Fruit fly (Drosophila melanogaster) whole organism, adult: Measurements from ENCODE around the gene CG32987.
A peak's percentile ranks its signal among the peaks of the same experiment; 100 is the strongest.

Source experiments
- CG11617 ChIP-seq: fragments of 200-800 bp; sonication (Bioruptor generic); optimal IDR thresholded peaks from 2 replicates; lab custom pipeline; 2017; ENCODE audit warnings: mild to moderate bottlenecking, missing biosample characterization, missing genetic modification reagents, missing genetic modification characterization
- CG12768 ChIP-seq: fragments of 200-800 bp; sonication (Bioruptor generic); optimal IDR thresholded peaks from 2 replicates; lab custom pipeline; 2017; ENCODE audit warnings: missing biosample characterization, missing genetic modification characterization, mild to moderate bottlenecking, moderate library complexity, missing genetic modification reagents
- CG14711 ChIP-seq: fragments of 200-800 bp; sonication (Bioruptor generic); optimal IDR thresholded peaks from 2 replicates; lab custom pipeline; 2018; ENCODE audit warnings: missing biosample characterization, mild to moderate bottlenecking, missing genetic modification characterization, moderate library complexity
- CG1620 ChIP-seq: fragments of 200-800 bp; sonication (Bioruptor generic); optimal IDR thresholded peaks from 2 replicates; lab custom pipeline; 2016; ENCODE audit warnings: missing biosample characterization, missing genetic modification characterization
- CG33017 ChIP-seq: fragments of 200-800 bp; sonication (Bioruptor generic); optimal IDR thresholded peaks from 2 replicates; lab custom pipeline; 2018; ENCODE audit warnings: missing biosample characterization, mild to moderate bottlenecking, missing genetic modification characterization, moderate library complexity
- CG5204 ChIP-seq: fragments of 200-800 bp; sonication (Bioruptor generic); optimal IDR thresholded peaks from 2 replicates; lab custom pipeline; 2016; ENCODE audit warnings: missing biosample characterization, missing genetic modification characterization
- CG7045 ChIP-seq: fragments of 200-800 bp; sonication (Bioruptor generic); optimal IDR thresholded peaks from 2 replicates; lab custom pipeline; 2017; ENCODE audit warnings: missing biosample characterization, mild to moderate bottlenecking, missing genetic modification characterization
- CG7101 ChIP-seq: fragments of 200-800 bp; sonication (Bioruptor generic); optimal IDR thresholded peaks from 2 replicates; lab custom pipeline; 2018; ENCODE audit warnings: missing biosample characterization, mild to moderate bottlenecking, missing genetic modification characterization, moderate library complexity
- Clk ChIP-seq: fragments of 200-800 bp; sonication (Bioruptor generic); optimal IDR thresholded peaks from 2 replicates; lab custom pipeline; 2017; ENCODE audit warnings: missing biosample characterization, missing genetic modification characterization
- Crg-1 ChIP-seq: fragments of 200-800 bp; sonication (Bioruptor generic); optimal IDR thresholded peaks from 2 replicates; lab custom pipeline; 2016; ENCODE audit warnings: missing biosample characterization, missing genetic modification characterization
- Hr96 ChIP-seq: fragments of 200-800 bp; sonication (Bioruptor generic); optimal IDR thresholded peaks from 2 replicates; lab custom pipeline; 2016; ENCODE audit warnings: missing biosample characterization, missing genetic modification characterization
- Mnt ChIP-seq: fragments of 200-800 bp; sonication (Bioruptor generic); optimal IDR thresholded peaks from 2 replicates; lab custom pipeline; 2016; ENCODE audit warnings: missing biosample characterization, mild to moderate bottlenecking, missing genetic modification characterization
- bab1 ChIP-seq: fragments of 200-800 bp; sonication (Bioruptor generic); optimal IDR thresholded peaks from 3 replicates; lab custom pipeline; 2019; ENCODE audit warnings: missing biosample characterization, mild to moderate bottlenecking, missing genetic modification characterization, moderate library complexity
- cic ChIP-seq: fragments of 200-800 bp; sonication (Bioruptor generic); optimal IDR thresholded peaks from 2 replicates; lab custom pipeline; 2017; ENCODE audit warnings: missing biosample characterization, mild to moderate bottlenecking, missing genetic modification characterization, moderate library complexity
- cnc ChIP-seq, 2 experiments: fragments of >200 bp; optimal IDR thresholded peaks; 2 replicates each; lab custom pipeline; 2017
- kay ChIP-seq: fragments of 200-800 bp; sonication (Bioruptor generic); peaks from one replicate; lab custom pipeline; 2016; ENCODE audit warnings: missing biosample characterization, missing genetic modification characterization, borderline replicate concordance
- ovo ChIP-seq: fragments of 200-800 bp; sonication (Bioruptor generic); optimal IDR thresholded peaks from 2 replicates; lab custom pipeline; 2016; ENCODE audit warnings: missing biosample characterization, missing genetic modification characterization
- pad ChIP-seq: fragments of 200-800 bp; sonication (Bioruptor generic); optimal IDR thresholded peaks from 3 replicates; lab custom pipeline; 2017; ENCODE audit warnings: missing biosample characterization, missing genetic modification characterization, mild to moderate bottlenecking, moderate library complexity, missing genetic modification reagents
- tj ChIP-seq: fragments of 200-800 bp; sonication (Bioruptor generic); optimal IDR thresholded peaks from 3 replicates; lab custom pipeline; 2017; ENCODE audit warnings: missing biosample characterization, mild to moderate bottlenecking, missing genetic modification characterization, moderate library complexity
- toe ChIP-seq: fragments of 200-800 bp; sonication (Bioruptor generic); optimal IDR thresholded peaks from 2 replicates; lab custom pipeline; 2016; ENCODE audit warnings: missing biosample characterization, missing genetic modification characterization

The CG32987 gene

DNA sequence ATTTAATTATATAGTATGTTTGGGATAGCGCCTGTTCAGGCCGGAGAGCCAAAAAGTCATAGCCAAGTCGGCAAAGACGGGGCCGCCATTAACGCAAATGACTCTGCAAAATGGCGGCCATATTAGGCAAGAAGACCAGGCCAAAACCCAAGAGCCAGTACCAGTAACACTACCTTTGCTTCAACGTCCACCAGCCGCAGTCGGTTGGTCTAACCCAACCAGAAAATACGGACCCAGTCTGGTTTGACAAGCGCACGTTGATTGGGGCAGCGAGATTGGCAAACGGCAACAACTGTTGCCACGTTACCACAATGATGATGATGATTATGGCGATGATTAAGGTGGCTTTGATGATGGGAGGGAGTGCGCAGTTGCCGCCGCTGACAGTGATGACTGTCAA is 17.5 kb downstream of the CG32987 start:
- TF ChIP-seq bab1 (GFP tag; lab: Kevin White, UChicago) (no peak), toe (GFP tag; lab: Kevin White, UChicago) (no peak), CG7101 (tag; lab: Kevin White, UChicago) (no peak), CG33017 (tag; lab: Kevin White, UChicago) (no peak), pad (GFP tag; lab: Kevin White, UChicago) (no peak), ovo (GFP tag; lab: Kevin White, UChicago) (no peak), cic (GFP tag; lab: Kevin White, UChicago) (no peak), CG12768 (no peak), CG14711 (tag; lab: Kevin White, UChicago) (no peak), Crg-1 (GFP tag; lab: Kevin White, UChicago) (no peak), kay (no peak), CG7045 (GFP tag; lab: Kevin White, UChicago) (no peak), cnc (optimal IDR thresholded peaks at IDR 0.05; lab: Kevin White, UChicago) (no peak), CG5204 (GFP tag; lab: Kevin White, UChicago) (no peak), Clk (no peak), tj (no peak), Mnt (GFP tag; lab: Kevin White, UChicago) (no peak)

- no peak for TF ChIP-seq CG33017 (tag; lab: Kevin White, UChicago)
- TF ChIP-seq toe (GFP tag; lab: Kevin White, UChicago) = no peak
- no peak for TF ChIP-seq CG12768
These were observed 20.5 kb downstream of the CG32987 start for dm6 chr2L:8884102-8884501.

- no peak for TF ChIP-seq CG7101 (tag; lab: Kevin White, UChicago)
- no peak for TF ChIP-seq cnc (optimal IDR thresholded peaks at IDR 0.05; lab: Kevin White, UChicago)
- no peak for TF ChIP-seq bab1 (GFP tag; lab: Kevin White, UChicago)
- TF ChIP-seq CG1620 (GFP tag; lab: Kevin White, UChicago) = no peak
- TF ChIP-seq CG33017 (tag; lab: Kevin White, UChicago) = no peak
- no peak for TF ChIP-seq CG12768
- no peak for TF ChIP-seq CG5204 (GFP tag; lab: Kevin White, UChicago)
- TF ChIP-seq Mnt (GFP tag; lab: Kevin White, UChicago) = no peak
- no peak for TF ChIP-seq Crg-1 (GFP tag; lab: Kevin White, UChicago)
- no peak for TF ChIP-seq cic (GFP tag; lab: Kevin White, UChicago)
These were observed 24.6 kb downstream of the CG32987 start for dm6 chr2L:8888210-8888609.

dm6 chr2L:8888720-8889119 is 25.1 kb downstream of the CG32987 start:
- TF ChIP-seq kay = no peak
- peak; percentile 4 for TF ChIP-seq toe (GFP tag; lab: Kevin White, UChicago)
- no peak for TF ChIP-seq tj
- TF ChIP-seq bab1 (GFP tag; lab: Kevin White, UChicago) = peak; percentile 7
- TF ChIP-seq CG12768 = no peak
- no peak for TF ChIP-seq Clk
- TF ChIP-seq cnc (optimal IDR thresholded peaks at IDR 0.05; lab: Kevin White, UChicago) = no peak
- no peak for TF ChIP-seq CG7101 (tag; lab: Kevin White, UChicago)
- TF ChIP-seq cic (GFP tag; lab: Kevin White, UChicago) = no peak

dm6 chr2L:8891140-8891539 is 27.5 kb downstream of the CG32987 start, which contains the start of gene CG42713:
CG42713 (plus strand) TSS chr2L:8891440.
- TF ChIP-seq CG7101 (tag; lab: Kevin White, UChicago) (no peak), Hr96 (GFP tag; lab: Kevin White, UChicago) (no peak), pad (GFP tag; lab: Kevin White, UChicago) (no peak), bab1 (GFP tag; lab: Kevin White, UChicago) (no peak)

- TF ChIP-seq CG33017 (tag; lab: Kevin White, UChicago) = no peak
- no peak for TF ChIP-seq CG7101 (tag; lab: Kevin White, UChicago)
- TF ChIP-seq CG11617 (GFP tag; lab: Kevin White, UChicago) = no peak
- TF ChIP-seq Crg-1 (GFP tag; lab: Kevin White, UChicago) = no peak
- no peak for TF ChIP-seq CG7045 (GFP tag; lab: Kevin White, UChicago)
- TF ChIP-seq CG12768 = no peak
- no peak for TF ChIP-seq kay
- TF ChIP-seq Mnt (GFP tag; lab: Kevin White, UChicago) = no peak
These were observed 30.6 kb downstream of the CG32987 start for dm6 chr2L:8894224-8894623.

DNA sequence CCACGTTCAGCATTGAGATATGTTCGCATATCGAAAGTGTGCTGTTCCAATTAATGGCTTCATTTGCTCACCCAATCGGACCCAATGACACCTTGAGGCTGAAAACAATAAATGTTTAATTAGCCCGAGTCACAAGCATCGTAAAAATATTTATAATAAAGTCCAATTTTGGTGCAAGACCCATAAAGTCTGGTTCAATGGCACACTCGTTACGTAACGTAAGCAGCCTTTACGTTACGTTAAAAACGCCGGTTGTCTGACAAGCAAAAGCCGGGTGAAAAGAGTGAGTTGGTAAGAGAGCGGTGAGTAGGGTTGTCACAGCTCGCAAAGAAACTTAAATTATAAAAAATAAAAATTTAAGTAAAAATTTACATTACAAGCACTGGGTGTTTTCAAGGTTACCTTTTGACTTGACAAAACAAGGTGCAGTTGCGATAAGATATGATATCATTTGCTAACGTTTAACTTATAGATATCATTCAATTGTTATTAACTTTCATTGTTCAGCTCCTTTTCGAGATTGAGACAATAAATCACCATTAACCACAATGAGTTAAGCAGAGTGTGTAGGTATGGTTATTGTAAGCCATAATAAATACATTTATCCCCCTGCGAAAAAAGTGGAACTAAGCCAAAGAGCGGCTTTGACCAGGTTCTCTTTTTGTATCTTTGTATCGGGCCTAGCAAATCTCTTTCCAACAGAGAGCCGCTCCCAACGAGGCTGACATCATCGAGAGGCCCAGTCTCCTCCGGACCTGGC is 34.5 kb downstream of the CG32987 start:
- TF ChIP-seq CG5204 (GFP tag; lab: Kevin White, UChicago) (peak; percentile 45), tj (no peak), CG14711 (tag; lab: Kevin White, UChicago) (peak; percentile 46), CG33017 (tag; lab: Kevin White, UChicago) (peak; percentile 10)
